Fruit fly (Drosophila melanogaster): ENCODE measurements around the gene subdued.

The subdued gene

dm6 chr3R:19584818-19585217, 57.7 kb downstream of the subdued start (continued):
- TF ChIP-seq CG4282 (GFP tag; optimal IDR thresholded peaks at IDR 0.05) (peak; percentile 60), fd3F (GFP tag; optimal IDR thresholded peaks at IDR 0.05) (peak; percentile 59), CG17359 (tag; optimal IDR thresholded peaks at IDR 0.05) (peak; percentile 84), D19A (tag; optimal IDR thresholded peaks at IDR 0.05) (peak; percentile 74), CG11695 (GFP tag; IDR thresholded peaks at IDR 0.05) (peak; percentile 60; the same call in 2 of the 3 replicates), CG13296 (GFP tag; optimal IDR thresholded peaks at IDR 0.05) (peak; percentile 85), HHEX (GFP tag; optimal IDR thresholded peaks at IDR 0.05) (peak; percentile 91), Dip2 (GFP tag; IDR thresholded peaks at IDR 0.05) (no peak), CG42726 (GFP tag; IDR thresholded peaks at IDR 0.05; ENCODE audit: partially characterized antibody) (no peak), CG10209 (GFP tag; optimal IDR thresholded peaks at IDR 0.05) (peak; percentile 92), CG12155 (GFP tag; optimal IDR thresholded peaks at IDR 0.05) (peak; percentile 11), CG12942 (GFP tag; optimal IDR thresholded peaks at IDR 0.05) (peak; percentile 70), slou (GFP tag; optimal IDR thresholded peaks at IDR 0.05) (peak; percentile 24), run (tag; optimal IDR thresholded peaks at IDR 0.05) (peak; percentile 73), chinmo (GFP tag; IDR thresholded peaks at IDR 0.05; ENCODE audit: partially characterized antibody) (no peak), TFAM (GFP tag; optimal IDR thresholded peaks at IDR 0.05) (peak; percentile 82), sr (GFP tag; IDR thresholded peaks at IDR 0.05) (peak; percentile 57; the same call in 2 of the 3 replicates), Hr39 (optimal IDR thresholded peaks at IDR 0.05) (no peak), CG11504 (tag; optimal IDR thresholded peaks at IDR 0.05) (peak; percentile 72), tna (GFP tag; IDR thresholded peaks at IDR 0.05; ENCODE audit: partially characterized antibody) (no peak), PHDP (tag; optimal IDR thresholded peaks at IDR 0.05) (peak; percentile 85), CG12744 (GFP tag; optimal IDR thresholded peaks at IDR 0.05) (peak; percentile 44), CG10462 (GFP tag; optimal IDR thresholded peaks at IDR 0.05) (peak; percentile 68), pum (GFP tag; optimal IDR thresholded peaks at IDR 0.05) (peak; percentile 51), bbx (GFP tag; IDR thresholded peaks at IDR 0.05; ENCODE audit: partially characterized antibody) (no peak), lab (GFP tag; optimal IDR thresholded peaks at IDR 0.05) (peak; percentile 89), Atf3 (GFP tag; optimal IDR thresholded peaks at IDR 0.05) (peak; percentile 80), fru (optimal IDR thresholded peaks at IDR 0.05) (no peak), zen (tag; optimal IDR thresholded peaks at IDR 0.05) (peak; percentile 70), CG18011 (GFP tag; optimal IDR thresholded peaks at IDR 0.05) (no peak), odd (GFP tag; optimal IDR thresholded peaks at IDR 0.05) (peak; percentile 94), CG3995 (GFP tag; optimal IDR thresholded peaks at IDR 0.05) (no peak), bcd (GFP tag; optimal IDR thresholded peaks at IDR 0.05) (peak; percentile 79), CG43689 (GFP tag; IDR thresholded peaks at IDR 0.05) (peak; percentile 51), CoRest (tag; optimal IDR thresholded peaks at IDR 0.05) (peak; percentile 81), CG12219 (GFP tag; optimal IDR thresholded peaks at IDR 0.05) (peak; percentile 89), pb (GFP tag; optimal IDR thresholded peaks at IDR 0.05) (peak; percentile 84), sim (GFP tag; IDR thresholded peaks at IDR 0.05) (peak; percentile 78), vnd (GFP tag; IDR thresholded peaks at IDR 0.05; ENCODE audit: partially characterized antibody) (no peak), Dip3 (GFP tag; optimal IDR thresholded peaks at IDR 0.05) (no peak), CG7963 (GFP tag; IDR thresholded peaks at IDR 0.05; ENCODE audit: partially characterized antibody) (no peak), klu (GFP tag; IDR thresholded peaks at IDR 0.05) (no peak), CG1602 (GFP tag; optimal IDR thresholded peaks at IDR 0.05) (peak; percentile 81), Ptx1 (GFP tag; IDR thresholded peaks at IDR 0.05) (no peak; the same call in 1 of the 2 replicates), Abd-B (GFP tag; optimal IDR thresholded peaks at IDR 0.05) (no peak), Meics (GFP tag; optimal IDR thresholded peaks at IDR 0.05) (peak; percentile 75), Ssrp (tag; optimal IDR thresholded peaks at IDR 0.05) (peak; percentile 31), CG14050 (GFP tag; IDR thresholded peaks at IDR 0.05) (peak; percentile 53; the same call in 1 of the 3 replicates), sob (GFP tag; IDR thresholded peaks at IDR 0.05) (peak; percentile 56), CG15601 (tag; optimal IDR thresholded peaks at IDR 0.05) (peak; percentile 95)

Data from whole organism, embryonic.